Fruit fly (Drosophila melanogaster) whole organism, embryonic: ENCODE data around the gene Pino.

Source experiments
- CG10959 ChIP-seq: fragments of 200-800 bp; sonication (Bioruptor generic); IDR thresholded peaks from 2 replicates; pipeline ENCODE4 v1.3.6; 2022; ENCODE audit warnings: missing biosample characterization, missing genetic modification characterization
- CG12769 ChIP-seq: fragments of 200-800 bp; sonication (Bioruptor generic); optimal IDR thresholded peaks from 2 replicates; lab custom pipeline; 2019; ENCODE audit warnings: missing biosample characterization, mild to moderate bottlenecking, missing genetic modification characterization, moderate library complexity
- CG13775 ChIP-seq: fragments of 200-800 bp; sonication (Bioruptor generic); optimal IDR thresholded peaks from 3 replicates; lab custom pipeline; 2017; ENCODE audit warnings: missing biosample characterization, mild to moderate bottlenecking, missing genetic modification characterization
- CG14441 ChIP-seq: fragments of 200-800 bp; sonication (Bioruptor generic); IDR thresholded peaks from 2 replicates; pipeline ENCODE4 v1.3.6; 2022; ENCODE audit warnings: missing biosample characterization, missing genetic modification characterization
- CG15479 ChIP-seq: fragments of 200-800 bp; sonication (Bioruptor generic); optimal IDR thresholded peaks from 3 replicates; lab custom pipeline; 2019; ENCODE audit warnings: missing biosample characterization, mild to moderate bottlenecking, missing genetic modification characterization, moderate library complexity
- CG1603 ChIP-seq: fragments of 200-800 bp; sonication (Bioruptor generic); optimal IDR thresholded peaks from 2 replicates; lab custom pipeline; 2019; ENCODE audit warnings: missing biosample characterization, mild to moderate bottlenecking, missing genetic modification characterization, moderate library complexity
- CG17328 ChIP-seq: fragments of 200-800 bp; sonication (Bioruptor generic); IDR thresholded peaks from 2 replicates; pipeline ENCODE4 v1.3.6; 2022; ENCODE audit warnings: missing biosample characterization, missing genetic modification characterization
- CG2120 ChIP-seq: fragments of 200-800 bp; sonication (Bioruptor generic); optimal IDR thresholded peaks from 3 replicates; lab custom pipeline; 2016; ENCODE audit warnings: missing biosample characterization, missing genetic modification characterization
- CG30431 ChIP-seq: fragments of 200-800 bp; sonication (Bioruptor generic); optimal IDR thresholded peaks from 2 replicates; lab custom pipeline; 2017; ENCODE audit warnings: missing biosample characterization, missing genetic modification characterization
- CG32532 ChIP-seq: fragments of 200-800 bp; sonication (Bioruptor generic); IDR thresholded peaks from 2 replicates; pipeline ENCODE4 v1.3.6; 2022; ENCODE audit warnings: missing biosample characterization, missing genetic modification characterization
- CG32772 ChIP-seq: fragments of 200-800 bp; sonication (Bioruptor generic); IDR thresholded peaks from 2 replicates; pipeline ENCODE4 v1.3.6; 2022; ENCODE audit warnings: missing biosample characterization, missing genetic modification characterization
- CG3281 ChIP-seq: fragments of 200-800 bp; sonication (Bioruptor generic); optimal IDR thresholded peaks from 3 replicates; lab custom pipeline; 2017; ENCODE audit warnings: missing biosample characterization, mild to moderate bottlenecking, missing genetic modification characterization
- CG34376 ChIP-seq: fragments of 200-800 bp; sonication (Bioruptor generic); optimal IDR thresholded peaks from 2 replicates; lab custom pipeline; 2018; ENCODE audit warnings: missing biosample characterization, mild to moderate bottlenecking, missing genetic modification characterization
- CG3838 ChIP-seq: fragments of 200-800 bp; sonication (Bioruptor generic); optimal IDR thresholded peaks from 3 replicates; lab custom pipeline; 2016; ENCODE audit warnings: missing biosample characterization, missing genetic modification characterization
- CG6683 ChIP-seq: fragments of 200-800 bp; sonication (Bioruptor generic); optimal IDR thresholded peaks from 2 replicates; lab custom pipeline; 2017; ENCODE audit warnings: missing biosample characterization, mild to moderate bottlenecking, missing genetic modification characterization, missing genetic modification reagents
- CG9876 ChIP-seq: fragments of 200-800 bp; sonication (Bioruptor generic); optimal IDR thresholded peaks from 2 replicates; lab custom pipeline; 2016; ENCODE audit warnings: missing biosample characterization, missing genetic modification characterization
- CG9932 ChIP-seq: fragments of 200-800 bp; sonication (Bioruptor generic); IDR thresholded peaks from 2 replicates; pipeline ENCODE4 v1.3.6; 2022; ENCODE audit warnings: missing biosample characterization, missing genetic modification characterization
- CHES-1-like ChIP-seq: fragments of 200-800 bp; sonication (Bioruptor generic); optimal IDR thresholded peaks from 2 replicates; lab custom pipeline; 2016; ENCODE audit warnings: missing biosample characterization, missing genetic modification characterization
- Dad ChIP-seq: fragments of 200-800 bp; sonication (Bioruptor generic); optimal IDR thresholded peaks from 3 replicates; lab custom pipeline; 2016; ENCODE audit warnings: missing biosample characterization, missing genetic modification characterization
- Doc2 ChIP-seq: fragments of 200-800 bp; sonication (Bioruptor generic); IDR thresholded peaks from 2 replicates; pipeline ENCODE4 v1.3.6; 2022; ENCODE audit warnings: missing biosample characterization, missing genetic modification characterization
- Ets65A ChIP-seq: fragments of 200-800 bp; sonication (Bioruptor generic); peaks from one replicate; lab custom pipeline; 2016; ENCODE audit warnings: missing biosample characterization, missing genetic modification characterization
- Gug ChIP-seq: fragments of 200-800 bp; sonication (Bioruptor generic); IDR thresholded peaks from 4 replicates; pipeline ENCODE4 v1.3.6; 2022; ENCODE audit warnings: missing biosample characterization, missing genetic modification characterization
- Lim3 ChIP-seq: fragments of 200-800 bp; sonication (Bioruptor generic); IDR thresholded peaks from 2 replicates; pipeline ENCODE4 v1.3.6; 2022; ENCODE audit warnings: missing biosample characterization, missing genetic modification characterization
- Med ChIP-seq: fragments of 200-800 bp; sonication (Bioruptor generic); peaks from one replicate; lab custom pipeline; 2016; ENCODE audit warnings: missing biosample characterization, missing genetic modification characterization, mild to moderate bottlenecking, inconsistent platforms, moderate library complexity
- Nf-YA ChIP-seq: fragments of 200-800 bp; sonication (Bioruptor generic); IDR thresholded peaks from 2 replicates; pipeline ENCODE4 v1.3.6; 2022; ENCODE audit warnings: missing biosample characterization, missing genetic modification characterization
- Rfx ChIP-seq: fragments of 200-800 bp; sonication (Bioruptor generic); IDR thresholded peaks from 2 replicates; pipeline ENCODE4 v1.3.6; 2022; ENCODE audit warnings: missing biosample characterization, missing genetic modification characterization
- Sox102F ChIP-seq: fragments of 200-800 bp; sonication (Bioruptor generic); optimal IDR thresholded peaks from 2 replicates; lab custom pipeline; 2018; ENCODE audit warnings: missing biosample characterization, mild to moderate bottlenecking, missing genetic modification characterization, moderate library complexity
- Trl ChIP-seq, 3 experiments: fragments of >200 bp in 2 of 3; fragments of 200-800 bp in 1 of 3; sonication (Bioruptor generic) in 1 of 3; optimal IDR thresholded peaks; 2 replicates in 1 of 3; 3 replicates in 2 of 3; lab custom pipeline; 2016 to 2017; ENCODE audit warnings: missing biosample characterization in 1 of 3, missing genetic modification characterization in 1 of 3
- Vsx1 ChIP-seq: fragments of 200-800 bp; sonication (Bioruptor generic); optimal IDR thresholded peaks from 2 replicates; lab custom pipeline; 2017; ENCODE audit warnings: missing biosample characterization, mild to moderate bottlenecking, missing genetic modification characterization, missing genetic modification reagents
- ab ChIP-seq: fragments of 200-800 bp; sonication (Bioruptor generic); optimal IDR thresholded peaks from 2 replicates; lab custom pipeline; 2016; ENCODE audit warnings: missing biosample characterization, missing genetic modification characterization
- bsh ChIP-seq, 2 experiments: fragments of 200-800 bp; sonication (Bioruptor generic); optimal IDR thresholded peaks; 2 replicates each; lab custom pipeline; 2017 to 2018; ENCODE audit warnings: mild to moderate bottlenecking in 2 of 2, missing biosample characterization in 2 of 2, missing genetic modification characterization in 2 of 2, moderate library complexity in 1 of 2
- cwo ChIP-seq: fragments of 200-800 bp; sonication (Bioruptor generic); optimal IDR thresholded peaks from 3 replicates; lab custom pipeline; 2017; ENCODE audit warnings: missing biosample characterization, missing genetic modification characterization, mild to moderate bottlenecking, moderate library complexity, missing genetic modification reagents
- eve ChIP-seq, 2 experiments: fragments of >200 bp; optimal IDR thresholded peaks; 2 replicates each; lab custom pipeline; 2017; ENCODE audit warnings: missing biosample characterization in 2 of 2, missing genetic modification characterization in 2 of 2
- eyg ChIP-seq: fragments of 200-800 bp; sonication (Bioruptor generic); optimal IDR thresholded peaks from 3 replicates; lab custom pipeline; 2016; ENCODE audit warnings: missing biosample characterization, missing genetic modification characterization
- gsb-n ChIP-seq: fragments of 200-800 bp; sonication (Bioruptor generic); optimal IDR thresholded peaks from 3 replicates; lab custom pipeline; 2018; ENCODE audit warnings: missing biosample characterization, mild to moderate bottlenecking, missing genetic modification characterization
- gt ChIP-seq: fragments of 200-800 bp; sonication (Bioruptor generic); IDR thresholded peaks from 2 replicates; pipeline ENCODE4 v1.3.6; 2022; ENCODE audit warnings: missing biosample characterization, missing genetic modification characterization
- insv ChIP-seq, 2 experiments: fragments of 200-800 bp; sonication (Bioruptor generic); optimal IDR thresholded peaks; 3 replicates each; lab custom pipeline; 2016 to 2018; ENCODE audit warnings: missing biosample characterization in 2 of 2, missing genetic modification characterization in 2 of 2
- kah ChIP-seq: fragments of 200-800 bp; sonication (Bioruptor generic); optimal IDR thresholded peaks from 2 replicates; lab custom pipeline; 2018; ENCODE audit warnings: missing biosample characterization, mild to moderate bottlenecking, missing genetic modification characterization
- lab ChIP-seq: fragments of 200-800 bp; sonication (Bioruptor generic); optimal IDR thresholded peaks from 3 replicates; lab custom pipeline; 2017; ENCODE audit warnings: missing biosample characterization, missing genetic modification characterization, mild to moderate bottlenecking, moderate library complexity, missing genetic modification reagents
- repo ChIP-seq: fragments of 200-800 bp; sonication (Bioruptor generic); optimal IDR thresholded peaks from 2 replicates; lab custom pipeline; 2016; ENCODE audit warnings: missing biosample characterization, missing genetic modification characterization
- row ChIP-seq: fragments of 200-800 bp; sonication (Bioruptor generic); IDR thresholded peaks from 3 replicates; pipeline ENCODE4 v1.3.6; 2022; ENCODE audit warnings: missing biosample characterization, missing genetic modification characterization
- sens ChIP-seq: fragments of 200-800 bp; sonication (Bioruptor generic); peaks from one replicate; lab custom pipeline; 2016; ENCODE audit warnings: missing biosample characterization, missing genetic modification characterization
- sisA ChIP-seq: fragments of 200-800 bp; sonication (Bioruptor generic); IDR thresholded peaks from 2 replicates; pipeline ENCODE4 v1.3.6; 2022; ENCODE audit warnings: missing biosample characterization, missing genetic modification characterization
- usp ChIP-seq: fragments of >200 bp; optimal IDR thresholded peaks from 2 replicates; lab custom pipeline; 2017; ENCODE audit warnings: missing biosample characterization, missing genetic modification characterization
- z ChIP-seq: fragments of 200-800 bp; sonication (Bioruptor generic); IDR thresholded peaks from 3 replicates; pipeline ENCODE4 v1.3.6; 2022; ENCODE audit warnings: missing biosample characterization, missing genetic modification characterization
- zf30C ChIP-seq: fragments of 200-800 bp; sonication (Bioruptor generic); optimal IDR thresholded peaks from 3 replicates; lab custom pipeline; 2018; ENCODE audit warnings: missing biosample characterization, mild to moderate bottlenecking, missing genetic modification characterization

Gene Pino

dm6 chr2L:1091675-1092074 lies 37.1 kb downstream of the Pino start (continued):
- TF ChIP-seq Rfx (peak; percentile 20; the same call in 1 of the 2 replicates), kah (GFP tag; lab: Kevin White, UChicago) (no peak), CG9876 (GFP tag; lab: Kevin White, UChicago) (no peak), ab (GFP tag; lab: Kevin White, UChicago) (no peak), CG2120 (GFP tag; lab: Kevin White, UChicago) (peak; percentile 38), CG34376 (GFP tag; lab: Kevin White, UChicago) (no peak), CG10959 (GFP tag; lab: Robert Waterston, UW) (no peak), CHES-1-like (no peak), zf30C (GFP tag; lab: Kevin White, UChicago) (no peak), Dad (GFP tag; lab: Kevin White, UChicago) (no peak), usp (GFP tag; lab: Kevin White, UChicago) (no peak), gsb-n (tag; lab: Kevin White, UChicago) (no peak), cwo (GFP tag; lab: Kevin White, UChicago) (no peak), Sox102F (peak; percentile 16), CG13775 (GFP tag; lab: Kevin White, UChicago) (no peak), Lim3 (no peak), CG3281 (no peak), row (0 out of 3 replicates have a peak, but pooled peaks have one; percentile 20), CG3838 (GFP tag; lab: Kevin White, UChicago) (no peak), CG14441 (GFP tag; lab: Robert Waterston, UW) (0 out of 2 replicates have a peak, but pooled peaks have one; percentile 15), z (GFP tag; lab: Robert Waterston, UW) (no peak), sens (GFP tag; lab: Kevin White, UChicago) (peak; percentile 17), insv (GFP tag; optimal IDR thresholded peaks at IDR 0.05; lab: Kevin White, UChicago) (no peak), repo (GFP tag; lab: Kevin White, UChicago) (no peak), Nf-YA (GFP tag; lab: Robert Waterston, UW) (no peak), CG32772 (GFP tag; lab: Robert Waterston, UW) (0 out of 2 replicates have a peak, but pooled peaks have one; percentile 13), lab (GFP tag; lab: Kevin White, UChicago) (peak; percentile 2), eyg (GFP tag; lab: Kevin White, UChicago) (no peak), Vsx1 (GFP tag; lab: Kevin White, UChicago) (no peak), eve (GFP tag; optimal IDR thresholded peaks at IDR 0.05; lab: Kevin White, UChicago) (no peak), CG1603 (tag; lab: Kevin White, UChicago) (peak; percentile 9)

dm6 chr2L:1086312-1086906 lies 42.3 kb downstream of the Pino start:
- peak; percentile 22 for TF ChIP-seq CG15479 (GFP tag; lab: Kevin White, UChicago)
- TF ChIP-seq CG17328 (GFP tag; lab: Robert Waterston, UW) = no peak
- TF ChIP-seq Gug (GFP tag; lab: Robert Waterston, UW) = 0 out of 4 replicates have a peak, but pooled peaks have one; percentile 1
- 0 out of 2 replicates have a peak, but pooled peaks have one; percentile 12 for TF ChIP-seq CG9932
- peak; percentile 77 for TF ChIP-seq Med (GFP tag; lab: Kevin White, UChicago)
- TF ChIP-seq Ets65A (GFP tag; lab: Kevin White, UChicago) = peak; percentile 78
- no peak for TF ChIP-seq CG6683
- 0 out of 2 replicates have a peak, but pooled peaks have one; percentile 28 for TF ChIP-seq sisA (GFP tag; lab: Robert Waterston, UW)
- 0 out of 2 replicates have a peak, but pooled peaks have one; percentile 22 for TF ChIP-seq CG32532 (GFP tag; lab: Robert Waterston, UW)
- TF ChIP-seq Trl (optimal IDR thresholded peaks at IDR 0.05; lab: Kevin White, UChicago) = no peak
- TF ChIP-seq Trl (GFP tag; optimal IDR thresholded peaks at IDR 0.05; lab: Kevin White, UChicago) = no peak
- TF ChIP-seq Doc2 (GFP tag; lab: Robert Waterston, UW) = no peak
- TF ChIP-seq CG14441 (GFP tag; lab: Robert Waterston, UW) = peak; percentile 6; the same call in 1 of the 2 replicates
- no peak for TF ChIP-seq CG12769 (tag; lab: Kevin White, UChicago)
- no peak for TF ChIP-seq gt (GFP tag; lab: Robert Waterston, UW)
- TF ChIP-seq bsh (GFP tag; optimal IDR thresholded peaks at IDR 0.05; lab: Kevin White, UChicago) = no peak
- TF ChIP-seq CG30431 (GFP tag; lab: Kevin White, UChicago) = peak; percentile 6
